Fruit fly (Drosophila melanogaster) whole organism, adult: Measurements from ENCODE around the gene Cyp4s3.

ENCODE experiments used
- CG11617 ChIP-seq: fragments of 200-800 bp; sonication (Bioruptor generic); optimal IDR thresholded peaks from 2 replicates; lab custom pipeline; 2017; ENCODE audit warnings: mild to moderate bottlenecking, missing biosample characterization, missing genetic modification reagents, missing genetic modification characterization
- CG12768 ChIP-seq: fragments of 200-800 bp; sonication (Bioruptor generic); optimal IDR thresholded peaks from 2 replicates; lab custom pipeline; 2017; ENCODE audit warnings: missing biosample characterization, missing genetic modification characterization, mild to moderate bottlenecking, moderate library complexity, missing genetic modification reagents
- CG14711 ChIP-seq: fragments of 200-800 bp; sonication (Bioruptor generic); optimal IDR thresholded peaks from 2 replicates; lab custom pipeline; 2018; ENCODE audit warnings: missing biosample characterization, mild to moderate bottlenecking, missing genetic modification characterization, moderate library complexity
- CG1620 ChIP-seq: fragments of 200-800 bp; sonication (Bioruptor generic); optimal IDR thresholded peaks from 2 replicates; lab custom pipeline; 2016; ENCODE audit warnings: missing biosample characterization, missing genetic modification characterization
- CG33017 ChIP-seq: fragments of 200-800 bp; sonication (Bioruptor generic); optimal IDR thresholded peaks from 2 replicates; lab custom pipeline; 2018; ENCODE audit warnings: missing biosample characterization, mild to moderate bottlenecking, missing genetic modification characterization, moderate library complexity
- CG5204 ChIP-seq: fragments of 200-800 bp; sonication (Bioruptor generic); optimal IDR thresholded peaks from 2 replicates; lab custom pipeline; 2016; ENCODE audit warnings: missing biosample characterization, missing genetic modification characterization
- CG7045 ChIP-seq: fragments of 200-800 bp; sonication (Bioruptor generic); optimal IDR thresholded peaks from 2 replicates; lab custom pipeline; 2017; ENCODE audit warnings: missing biosample characterization, mild to moderate bottlenecking, missing genetic modification characterization
- CG7101 ChIP-seq: fragments of 200-800 bp; sonication (Bioruptor generic); optimal IDR thresholded peaks from 2 replicates; lab custom pipeline; 2018; ENCODE audit warnings: missing biosample characterization, mild to moderate bottlenecking, missing genetic modification characterization, moderate library complexity
- Clk ChIP-seq: fragments of 200-800 bp; sonication (Bioruptor generic); optimal IDR thresholded peaks from 2 replicates; lab custom pipeline; 2017; ENCODE audit warnings: missing biosample characterization, missing genetic modification characterization
- Crg-1 ChIP-seq: fragments of 200-800 bp; sonication (Bioruptor generic); optimal IDR thresholded peaks from 2 replicates; lab custom pipeline; 2016; ENCODE audit warnings: missing biosample characterization, missing genetic modification characterization
- Hr96 ChIP-seq: fragments of 200-800 bp; sonication (Bioruptor generic); optimal IDR thresholded peaks from 2 replicates; lab custom pipeline; 2016; ENCODE audit warnings: missing biosample characterization, missing genetic modification characterization
- Mnt ChIP-seq: fragments of 200-800 bp; sonication (Bioruptor generic); optimal IDR thresholded peaks from 2 replicates; lab custom pipeline; 2016; ENCODE audit warnings: missing biosample characterization, mild to moderate bottlenecking, missing genetic modification characterization
- bab1 ChIP-seq: fragments of 200-800 bp; sonication (Bioruptor generic); optimal IDR thresholded peaks from 3 replicates; lab custom pipeline; 2019; ENCODE audit warnings: missing biosample characterization, mild to moderate bottlenecking, missing genetic modification characterization, moderate library complexity
- cic ChIP-seq: fragments of 200-800 bp; sonication (Bioruptor generic); optimal IDR thresholded peaks from 2 replicates; lab custom pipeline; 2017; ENCODE audit warnings: missing biosample characterization, mild to moderate bottlenecking, missing genetic modification characterization, moderate library complexity
- cnc ChIP-seq, 2 experiments: fragments of >200 bp; optimal IDR thresholded peaks; 2 replicates each; lab custom pipeline; 2017
- kay ChIP-seq: fragments of 200-800 bp; sonication (Bioruptor generic); peaks from one replicate; lab custom pipeline; 2016; ENCODE audit warnings: missing biosample characterization, missing genetic modification characterization, borderline replicate concordance
- ovo ChIP-seq: fragments of 200-800 bp; sonication (Bioruptor generic); optimal IDR thresholded peaks from 2 replicates; lab custom pipeline; 2016; ENCODE audit warnings: missing biosample characterization, missing genetic modification characterization
- pad ChIP-seq: fragments of 200-800 bp; sonication (Bioruptor generic); optimal IDR thresholded peaks from 3 replicates; lab custom pipeline; 2017; ENCODE audit warnings: missing biosample characterization, missing genetic modification characterization, mild to moderate bottlenecking, moderate library complexity, missing genetic modification reagents
- tj ChIP-seq: fragments of 200-800 bp; sonication (Bioruptor generic); optimal IDR thresholded peaks from 3 replicates; lab custom pipeline; 2017; ENCODE audit warnings: missing biosample characterization, mild to moderate bottlenecking, missing genetic modification characterization, moderate library complexity
- toe ChIP-seq: fragments of 200-800 bp; sonication (Bioruptor generic); optimal IDR thresholded peaks from 2 replicates; lab custom pipeline; 2016; ENCODE audit warnings: missing biosample characterization, missing genetic modification characterization

Gene Cyp4s3

DNA sequence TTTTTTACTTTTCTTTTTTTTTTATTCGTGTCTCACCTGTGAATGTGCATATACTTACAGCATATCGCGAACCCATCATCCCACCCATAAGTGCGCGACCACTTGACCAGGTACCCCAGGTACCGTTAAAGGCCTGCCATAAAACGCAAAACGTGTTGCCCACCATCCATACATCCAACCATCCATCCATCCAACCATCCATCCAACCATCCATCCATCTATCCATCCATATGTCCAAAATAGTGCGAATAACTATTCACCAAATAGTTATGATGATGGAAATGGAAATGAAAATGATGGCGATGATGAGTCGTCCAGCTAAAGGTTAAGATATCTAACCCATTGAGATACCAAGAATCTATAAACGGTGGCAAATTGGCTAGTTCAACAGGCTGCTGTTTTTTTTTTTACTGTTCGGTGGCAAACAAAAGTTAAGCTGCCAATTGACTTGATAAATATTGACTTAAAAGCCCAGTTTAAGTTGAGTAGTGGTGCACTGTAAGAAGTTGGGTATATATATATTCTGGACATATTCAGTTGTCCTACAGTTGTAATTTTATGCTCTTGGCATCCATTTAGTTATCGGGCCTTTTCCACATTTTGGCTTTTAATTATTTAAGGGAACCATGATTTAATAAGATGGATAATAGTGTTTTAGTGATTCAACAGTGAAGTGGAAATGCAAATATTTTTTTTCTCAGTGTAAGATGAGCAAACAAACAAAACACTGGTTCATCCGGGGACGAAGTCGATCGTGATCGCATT is 11.7 kb upstream of the Cyp4s3 start:
- no peak for TF ChIP-seq Crg-1 (GFP tag; lab: Kevin White, UChicago)
- no peak for TF ChIP-seq CG7101 (tag; lab: Kevin White, UChicago)
- no peak for TF ChIP-seq Mnt
- no peak for TF ChIP-seq CG12768 (GFP tag; lab: Kevin White, UChicago)
- no peak for TF ChIP-seq kay (GFP tag; lab: Kevin White, UChicago)
- TF ChIP-seq pad (GFP tag; lab: Kevin White, UChicago): no peak
- TF ChIP-seq CG5204: peak; percentile 3
- TF ChIP-seq CG14711 (tag; lab: Kevin White, UChicago): no peak
- no peak for TF ChIP-seq CG33017

DNA sequence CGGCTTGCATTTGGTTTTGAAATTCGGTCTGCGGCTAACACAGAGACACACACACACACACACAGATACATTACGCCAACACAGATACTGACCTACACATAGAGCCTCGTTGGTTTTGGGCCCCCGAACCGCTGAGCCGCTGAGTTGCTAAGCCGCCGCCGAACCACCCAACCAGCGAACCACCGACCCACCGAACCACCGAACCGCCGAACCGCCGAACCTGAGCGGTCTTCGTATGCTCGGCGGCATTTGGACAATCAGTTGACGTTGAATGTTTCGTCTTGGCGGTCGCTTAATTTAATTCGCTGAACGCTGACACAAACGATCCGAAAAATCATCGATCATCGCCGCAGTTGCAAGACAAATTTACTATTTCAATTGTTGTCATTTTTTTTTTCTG is 9.2 kb upstream of the Cyp4s3 start, which contains the start of gene drd:
Gene drd (plus strand): TSS at position 258 of the 400 bp plus-strand sequence.
- peak; percentile 50 for TF ChIP-seq tj
- no peak for TF ChIP-seq kay (GFP tag; lab: Kevin White, UChicago)

DNA sequence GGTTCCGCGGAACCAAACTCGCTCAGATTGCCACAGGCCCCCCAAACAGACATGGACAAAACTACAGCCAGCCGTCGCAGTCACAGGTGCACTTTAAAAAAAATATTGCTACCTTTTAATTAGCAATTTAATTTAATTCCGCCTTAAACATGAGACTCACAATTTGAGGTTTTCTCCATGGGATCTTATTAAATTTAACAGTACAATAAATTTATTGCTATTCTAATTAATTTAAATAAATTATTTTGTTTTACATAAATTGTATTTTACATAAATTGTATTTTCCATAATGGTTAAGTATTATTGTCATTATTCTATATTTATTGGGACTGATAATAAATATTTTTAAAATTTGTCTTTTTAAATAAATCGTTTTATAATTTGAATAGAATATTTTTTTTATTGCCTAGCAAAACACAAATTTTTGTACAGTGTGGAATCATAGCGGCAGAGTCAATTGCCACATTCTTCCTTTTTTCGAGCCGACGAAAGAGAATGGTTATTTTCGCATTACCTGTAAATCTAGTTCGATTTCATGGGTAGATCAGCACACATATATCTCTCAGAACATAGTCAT is 7.2 kb upstream of the Cyp4s3 start:
- TF ChIP-seq Mnt: no peak
- TF ChIP-seq CG7045 (GFP tag; lab: Kevin White, UChicago): no peak
- no peak for TF ChIP-seq CG33017
- TF ChIP-seq tj: no peak
- no peak for TF ChIP-seq Crg-1 (GFP tag; lab: Kevin White, UChicago)
- TF ChIP-seq cic (GFP tag; lab: Kevin White, UChicago): no peak
- no peak for TF ChIP-seq cnc (optimal IDR thresholded peaks at IDR 0.05; lab: Kevin White, UChicago)
- no peak for TF ChIP-seq ovo (GFP tag; lab: Kevin White, UChicago)
- no peak for TF ChIP-seq CG7101 (tag; lab: Kevin White, UChicago)
- no peak for TF ChIP-seq bab1
- TF ChIP-seq CG11617: no peak
- no peak for TF ChIP-seq Hr96 (GFP tag; lab: Kevin White, UChicago)
- TF ChIP-seq kay (GFP tag; lab: Kevin White, UChicago): no peak

DNA sequence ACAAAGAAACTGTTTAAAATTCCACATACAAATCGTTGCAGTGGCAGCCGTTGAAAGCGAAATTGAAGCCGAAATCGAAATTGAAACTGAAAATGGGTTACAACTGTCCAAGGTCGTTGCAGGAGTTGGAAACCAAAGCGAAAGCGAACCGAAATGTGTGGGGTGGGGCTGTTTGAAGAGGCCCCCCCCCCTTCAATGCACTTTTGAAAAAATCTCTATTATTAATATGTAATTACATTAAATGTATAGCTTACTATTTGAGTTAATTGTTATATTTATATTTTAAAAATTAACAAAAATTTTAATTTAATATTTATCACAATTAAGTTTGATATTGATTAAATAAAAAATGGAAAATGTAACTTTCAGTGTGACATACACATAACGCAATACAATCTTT is 5.4 kb upstream of the Cyp4s3 start:
- TF ChIP-seq Mnt (no peak), bab1 (no peak)

DNA sequence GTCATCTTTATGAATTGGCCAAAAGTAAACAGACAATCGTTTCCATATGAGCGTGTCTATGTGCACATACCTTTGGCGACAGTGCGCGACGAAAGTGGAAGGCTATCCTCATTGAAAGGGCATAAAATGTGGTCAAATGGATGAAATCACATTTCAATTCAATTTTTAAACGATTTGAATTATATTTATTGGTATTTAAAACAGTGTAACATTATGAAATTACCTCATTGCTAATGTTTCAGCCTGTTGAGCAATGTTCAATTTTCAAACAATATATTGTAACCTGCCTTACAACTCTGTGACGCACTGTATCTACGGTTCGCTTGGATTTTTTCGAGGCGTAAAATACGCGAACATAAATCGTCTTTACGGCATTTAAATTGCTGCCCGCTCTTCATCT is 3.8 kb upstream of the Cyp4s3 start:
- no peak for TF ChIP-seq CG1620
- TF ChIP-seq CG7101 (tag; lab: Kevin White, UChicago): no peak
- TF ChIP-seq pad (GFP tag; lab: Kevin White, UChicago): no peak
- TF ChIP-seq CG33017: no peak
- TF ChIP-seq toe (GFP tag; lab: Kevin White, UChicago): no peak
- TF ChIP-seq CG5204: no peak
- TF ChIP-seq CG12768 (GFP tag; lab: Kevin White, UChicago): no peak
- no peak for TF ChIP-seq tj
- no peak for TF ChIP-seq CG7045 (GFP tag; lab: Kevin White, UChicago)
- no peak for TF ChIP-seq Mnt
- no peak for TF ChIP-seq CG11617
- TF ChIP-seq Hr96 (GFP tag; lab: Kevin White, UChicago): no peak
- no peak for TF ChIP-seq CG14711 (tag; lab: Kevin White, UChicago)
- no peak for TF ChIP-seq kay (GFP tag; lab: Kevin White, UChicago)
- TF ChIP-seq cnc (optimal IDR thresholded peaks at IDR 0.05; lab: Kevin White, UChicago): no peak
- TF ChIP-seq Clk: no peak
- TF ChIP-seq bab1: no peak

DNA sequence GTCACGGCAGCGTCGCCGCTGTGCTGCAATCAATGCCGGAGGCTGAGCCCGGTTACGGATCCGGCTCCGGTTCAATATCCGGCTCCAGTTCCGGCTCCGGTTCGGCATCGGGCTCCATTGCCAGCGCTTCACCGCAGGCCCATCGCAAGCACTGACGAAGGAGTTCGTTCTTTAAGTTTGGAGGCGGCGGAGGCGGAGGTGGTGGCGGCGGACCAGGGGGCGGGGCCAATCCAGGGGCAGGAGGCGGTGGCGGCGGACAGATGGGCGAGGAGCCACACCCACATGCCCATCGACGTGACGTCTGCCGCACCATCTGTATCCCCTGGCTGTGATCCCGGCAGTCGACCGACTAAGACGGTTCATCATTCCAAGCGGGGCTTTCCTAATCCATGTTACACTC is 4.5 kb downstream of the Cyp4s3 start:
- TF ChIP-seq bab1: no peak
- no peak for TF ChIP-seq toe (GFP tag; lab: Kevin White, UChicago)

DNA sequence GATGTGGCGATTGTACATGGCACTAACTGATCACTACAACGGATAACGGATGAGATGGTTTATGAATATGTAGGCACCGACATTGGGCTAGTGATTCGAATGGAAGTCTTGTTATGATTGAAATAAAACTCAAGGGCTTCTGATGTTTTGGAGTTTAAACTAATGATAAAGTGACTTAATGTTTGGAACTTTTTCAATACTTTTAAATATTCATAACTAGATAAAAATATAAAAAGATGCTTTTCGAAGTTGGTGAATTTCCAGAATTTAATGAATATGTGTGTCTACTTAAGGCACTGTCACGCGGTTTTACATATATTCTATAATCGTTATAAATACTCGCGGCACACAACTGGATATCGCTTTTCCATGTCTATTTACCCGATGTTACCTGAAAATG is 20.4 kb downstream of the Cyp4s3 start, which contains the start of gene CG9072:
Gene CG9072 (minus strand): TSS at position 101 of the 400 bp plus-strand sequence.
- TF ChIP-seq CG7045 (GFP tag; lab: Kevin White, UChicago) (no peak), cic (GFP tag; lab: Kevin White, UChicago) (no peak), CG7101 (tag; lab: Kevin White, UChicago) (no peak), CG5204 (no peak), bab1 (no peak), ovo (GFP tag; lab: Kevin White, UChicago) (no peak), Hr96 (GFP tag; lab: Kevin White, UChicago) (no peak), CG1620 (no peak), Crg-1 (GFP tag; lab: Kevin White, UChicago) (no peak), CG11617 (no peak), pad (GFP tag; lab: Kevin White, UChicago) (no peak)

DNA sequence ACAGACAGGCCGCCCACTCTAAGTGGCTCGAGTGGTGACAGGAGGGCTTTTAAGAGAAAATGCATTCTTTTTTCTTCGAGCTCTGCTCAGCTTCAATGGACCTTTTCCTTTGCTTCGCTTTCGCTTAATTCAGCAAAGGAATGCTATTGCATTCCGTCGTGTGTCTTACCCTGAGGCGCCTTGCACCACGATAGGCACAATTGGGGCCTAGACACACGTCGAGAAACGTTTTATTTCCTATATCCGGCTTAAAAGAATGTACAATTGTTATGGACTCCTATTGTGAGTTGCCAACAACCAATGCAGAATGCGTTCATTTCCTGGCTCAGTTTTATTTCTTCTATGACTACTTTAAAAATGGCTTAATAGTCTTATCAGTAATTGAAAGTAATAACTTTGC is 25.2 kb downstream of the Cyp4s3 start:
- no peak for TF ChIP-seq Clk
- TF ChIP-seq cic (GFP tag; lab: Kevin White, UChicago): no peak
- no peak for TF ChIP-seq kay (GFP tag; lab: Kevin White, UChicago)
- no peak for TF ChIP-seq cnc (optimal IDR thresholded peaks at IDR 0.05; lab: Kevin White, UChicago)
- TF ChIP-seq CG5204: no peak
- no peak for TF ChIP-seq CG7045 (GFP tag; lab: Kevin White, UChicago)
